Worm (Caenorhabditis elegans) whole organism, young adult: ENCODE measurements around the gene str-3.

Experiments used
- B0336.3 ChIP-seq: fragments of 200-800 bp; sonication (Bioruptor generic); IDR thresholded peaks from 2 replicates; pipeline ENCODE4 v1.3.6; 2022; ENCODE audit warnings: missing genetic modification characterization, missing compliant biosample characterization
- C17E4.6 ChIP-seq: fragments of 200-800 bp; sonication (Bioruptor generic); IDR thresholded peaks from 2 replicates; pipeline ENCODE4 v1.3.6; 2022; ENCODE audit warnings: missing genetic modification reagents, missing genetic modification characterization, missing compliant biosample characterization
- F10E7.11 ChIP-seq: sonication (generic microtip); optimal IDR thresholded peaks from 2 replicates; lab custom pipeline; 2017; ENCODE audit warnings: mild to moderate bottlenecking, missing genetic modification characterization, moderate library complexity, missing compliant biosample characterization
- F49E8.2 ChIP-seq: sonication (generic microtip); optimal IDR thresholded peaks from 3 replicates; lab custom pipeline; 2017; ENCODE audit warnings: missing genetic modification characterization, mild to moderate bottlenecking, missing compliant biosample characterization, antibody characterized with exemption, moderate library complexity; ENCODE audit not compliant: insufficient read depth
- F55B11.4 ChIP-seq: sonication (generic microtip); optimal IDR thresholded peaks from 2 replicates; lab custom pipeline; 2016; ENCODE audit warnings: missing compliant biosample characterization, missing genetic modification characterization, borderline replicate concordance; ENCODE audit not compliant: insufficient read depth
- F57C9.4 ChIP-seq: sonication (generic microtip); optimal IDR thresholded peaks from 2 replicates; lab custom pipeline; 2017; ENCODE audit warnings: mild to moderate bottlenecking, missing genetic modification characterization, missing compliant biosample characterization
- T26A5.8 ChIP-seq: sonication (generic microtip); optimal IDR thresholded peaks from 2 replicates; lab custom pipeline; 2016; ENCODE audit warnings: missing genetic modification characterization, missing compliant biosample characterization
- Y53G8AR.9 ChIP-seq: fragments of 200-800 bp; sonication (Bioruptor generic); conservative IDR thresholded peaks from 2 replicates; pipeline ENCODE4 v1.3.6; 2022; ENCODE audit warnings: missing genetic modification reagents, missing genetic modification characterization, missing compliant biosample characterization
- Y56A3A.18 ChIP-seq: fragments of 200-800 bp; sonication (Bioruptor generic); IDR thresholded peaks from 2 replicates; pipeline ENCODE4 v1.3.6; 2022; ENCODE audit warnings: missing genetic modification reagents, missing genetic modification characterization, missing compliant biosample characterization
- Y67H2A.10 ChIP-seq: fragments of 200-800 bp; sonication (Bioruptor generic); conservative IDR thresholded peaks from 2 replicates; pipeline ENCODE4 v1.3.6; 2022; ENCODE audit warnings: missing genetic modification reagents, missing genetic modification characterization, missing compliant biosample characterization
- ZK185.1 ChIP-seq: sonication (generic microtip); optimal IDR thresholded peaks from 2 replicates; lab custom pipeline; 2016; ENCODE audit warnings: mild to moderate bottlenecking, missing genetic modification characterization, missing compliant biosample characterization; ENCODE audit not compliant: poor library complexity, severe bottlenecking
- ama-1 ChIP-seq, 3 experiments: fragments of 150-350 bp in 1 of 3; sonication (generic microtip) in 2 of 3; optimal IDR thresholded peaks; 2 replicates each; lab custom pipeline; 2014 to 2018; ENCODE audit warnings: missing biosample characterization in 2 of 3, missing genetic modification characterization in 2 of 3, missing genetic modification reagents in 2 of 3
- atf-7 ChIP-seq: sonication (generic microtip); optimal IDR thresholded peaks from 2 replicates; lab custom pipeline; 2017; ENCODE audit warnings: mild to moderate bottlenecking, missing genetic modification characterization, missing compliant biosample characterization
- athp-1 ChIP-seq: sonication (generic microtip); optimal IDR thresholded peaks from 2 replicates; lab custom pipeline; 2017; ENCODE audit warnings: mild to moderate bottlenecking, missing genetic modification characterization, missing compliant biosample characterization
- attf-3 ChIP-seq: fragments of 200-800 bp; sonication (Bioruptor generic); conservative IDR thresholded peaks from 2 replicates; pipeline ENCODE4 v1.3.6; 2022; ENCODE audit warnings: missing genetic modification reagents, missing genetic modification characterization, missing compliant biosample characterization
- attf-5 ChIP-seq: fragments of 200-800 bp; sonication (Bioruptor generic); optimal IDR thresholded peaks from 2 replicates; lab custom pipeline; 2018; ENCODE audit warnings: mild to moderate bottlenecking, missing genetic modification characterization, missing compliant biosample characterization
- bed-1 ChIP-seq: fragments of 200-800 bp; sonication (Bioruptor generic); IDR thresholded peaks from 2 replicates; pipeline ENCODE4 v1.3.6; 2022; ENCODE audit warnings: missing genetic modification reagents, missing genetic modification characterization, missing compliant biosample characterization
- cebp-2 ChIP-seq: fragments of 200-800 bp; sonication (Bioruptor generic); IDR thresholded peaks from 2 replicates; pipeline ENCODE4 v1.3.6; 2022; ENCODE audit warnings: missing genetic modification characterization, missing compliant biosample characterization
- ceh-100 ChIP-seq: fragments of 200-800 bp; sonication (Bioruptor generic); IDR thresholded peaks from 2 replicates; pipeline ENCODE4 v1.3.6; 2022; ENCODE audit warnings: missing genetic modification reagents, missing genetic modification characterization, missing compliant biosample characterization
- ceh-91 ChIP-seq: fragments of 200-800 bp; sonication (Bioruptor generic); IDR thresholded peaks from 2 replicates; pipeline ENCODE4 v1.3.6; 2022; ENCODE audit warnings: missing genetic modification reagents, missing genetic modification characterization, missing compliant biosample characterization
- chd-7 ChIP-seq: sonication (generic microtip); optimal IDR thresholded peaks from 2 replicates; lab custom pipeline; 2016; ENCODE audit warnings: mild to moderate bottlenecking, missing genetic modification characterization, moderate library complexity, missing compliant biosample characterization
- efl-1 ChIP-seq: fragments of 150-350 bp; optimal IDR thresholded peaks from 2 replicates; lab custom pipeline; 2014; ENCODE audit warnings: missing biosample characterization, missing genetic modification reagents, missing genetic modification characterization
- egrh-3 ChIP-seq: fragments of 200-800 bp; sonication (Bioruptor generic); IDR thresholded peaks from 2 replicates; pipeline ENCODE4 v1.3.6; 2022; ENCODE audit warnings: missing genetic modification reagents, missing genetic modification characterization, missing compliant biosample characterization
- fkh-3 ChIP-seq: sonication (generic microtip); optimal IDR thresholded peaks from 2 replicates; lab custom pipeline; 2016; ENCODE audit warnings: mild to moderate bottlenecking, missing genetic modification characterization, missing compliant biosample characterization
- him-1 ChIP-seq: sonication (generic microtip); optimal IDR thresholded peaks from 2 replicates; lab custom pipeline; 2016; ENCODE audit warnings: missing genotype, missing genetic modification reagents, missing genetic modification characterization, missing compliant biosample characterization
- hrde-1 ChIP-seq: sonication (generic microtip); optimal IDR thresholded peaks from 2 replicates; lab custom pipeline; 2016; ENCODE audit warnings: missing genetic modification characterization, mild to moderate bottlenecking, missing compliant biosample characterization, moderate library complexity, missing genotype, missing genetic modification reagents, borderline replicate concordance
- hsf-1 ChIP-seq: fragments of 200-800 bp; sonication (Bioruptor generic); IDR thresholded peaks from 2 replicates; pipeline ENCODE4 v1.3.6; 2022; ENCODE audit warnings: missing genetic modification reagents, missing genetic modification characterization, missing compliant biosample characterization
- let-607 ChIP-seq, 2 experiments: fragments of 200-800 bp in 1 of 2; sonication (Bioruptor generic) in 1 of 2; sonication (generic microtip) in 1 of 2; optimal IDR thresholded peaks; 2 replicates each; lab custom pipeline; 2016 to 2018; ENCODE audit warnings: mild to moderate bottlenecking in 2 of 2, missing compliant biosample characterization in 2 of 2, missing genetic modification characterization in 2 of 2, moderate library complexity in 2 of 2, missing genotype in 1 of 2
- lin-26 ChIP-seq: fragments of 200-800 bp; sonication (Bioruptor generic); IDR thresholded peaks from 2 replicates; pipeline ENCODE4 v1.3.6; 2022; ENCODE audit warnings: missing genetic modification reagents, missing genetic modification characterization, missing compliant biosample characterization
- lin-35 ChIP-seq, 3 experiments: fragments of 150-350 bp in 2 of 3; sonication (generic microtip) in 1 of 3; optimal IDR thresholded peaks; 2 replicates each; lab custom pipeline; 2014 to 2018; ENCODE audit warnings: missing biosample characterization in 3 of 3, missing genetic modification characterization in 3 of 3, missing genetic modification reagents in 3 of 3
- lin-40 ChIP-seq: sonication (generic microtip); optimal IDR thresholded peaks from 2 replicates; lab custom pipeline; 2016; ENCODE audit warnings: missing genetic modification characterization, mild to moderate bottlenecking, missing compliant biosample characterization, missing genotype, missing genetic modification reagents
- lir-1 ChIP-seq: fragments of 200-800 bp; sonication (Bioruptor generic); conservative IDR thresholded peaks from 2 replicates; pipeline ENCODE4 v1.3.6; 2022; ENCODE audit warnings: missing genetic modification reagents, missing genetic modification characterization, missing compliant biosample characterization
- lsl-1 ChIP-seq: fragments of 200-800 bp; sonication (Bioruptor generic); optimal IDR thresholded peaks from 2 replicates; lab custom pipeline; 2018; ENCODE audit warnings: mild to moderate bottlenecking, missing genetic modification characterization, moderate library complexity, missing compliant biosample characterization
- madf-10 ChIP-seq: sonication (generic microtip); optimal IDR thresholded peaks from 2 replicates; lab custom pipeline; 2016; ENCODE audit warnings: mild to moderate bottlenecking, missing genetic modification characterization, missing compliant biosample characterization
- madf-3 ChIP-seq: fragments of 200-800 bp; sonication (Bioruptor generic); IDR thresholded peaks from 2 replicates; pipeline ENCODE4 v1.3.6; 2022; ENCODE audit warnings: missing genetic modification reagents, missing genetic modification characterization, missing compliant biosample characterization
- nfya-1 ChIP-seq: sonication (generic microtip); optimal IDR thresholded peaks from 2 replicates; lab custom pipeline; 2017; ENCODE audit warnings: antibody characterized with exemption, missing compliant biosample characterization, missing genetic modification characterization, borderline replicate concordance; ENCODE audit not compliant: insufficient read depth
- pha-4 ChIP-seq: fragments of 150-350 bp; sonication (generic microtip); optimal IDR thresholded peaks from 2 replicates; lab custom pipeline; 2014; ENCODE audit warnings: missing biosample characterization, missing genetic modification reagents, missing genetic modification characterization
- snpc-3.4 ChIP-seq: sonication (generic microtip); optimal IDR thresholded peaks from 2 replicates; lab custom pipeline; 2017; ENCODE audit warnings: missing genetic modification characterization, mild to moderate bottlenecking, missing compliant biosample characterization, antibody characterized with exemption, moderate library complexity, missing genotype, missing genetic modification reagents
- somi-1 ChIP-seq: fragments of 200-800 bp; sonication (Bioruptor generic); optimal IDR thresholded peaks from 2 replicates; lab custom pipeline; 2018; ENCODE audit warnings: mild to moderate bottlenecking, missing genetic modification characterization, missing compliant biosample characterization
- tbp1 ChIP-seq: fragments of 200-800 bp; sonication (Bioruptor generic); optimal IDR thresholded peaks from 2 replicates; lab custom pipeline; 2018; ENCODE audit warnings: mild to moderate bottlenecking, missing genetic modification characterization, missing compliant biosample characterization
- tbx-9 ChIP-seq: sonication (generic microtip); optimal IDR thresholded peaks from 2 replicates; lab custom pipeline; 2016; ENCODE audit warnings: borderline replicate concordance, missing genetic modification characterization, inconsistent platforms, missing compliant biosample characterization
- tlf-1 ChIP-seq: fragments of 200-800 bp; sonication (Bioruptor generic); optimal IDR thresholded peaks from 2 replicates; lab custom pipeline; 2018; ENCODE audit warnings: mild to moderate bottlenecking, missing genetic modification characterization, missing compliant biosample characterization
- unc-130 ChIP-seq: sonication (generic microtip); optimal IDR thresholded peaks from 2 replicates; lab custom pipeline; 2016; ENCODE audit warnings: missing genetic modification reagents, missing genetic modification characterization, missing compliant biosample characterization
- xnd-1 ChIP-seq: sonication (generic microtip); optimal IDR thresholded peaks from 2 replicates; lab custom pipeline; 2016; ENCODE audit warnings: missing genotype, missing genetic modification reagents, missing genetic modification characterization, missing compliant biosample characterization
- ztf-25 ChIP-seq: fragments of 200-800 bp; sonication (Bioruptor generic); IDR thresholded peaks from 2 replicates; pipeline ENCODE4 v1.3.6; 2022; ENCODE audit warnings: missing genetic modification reagents, missing genetic modification characterization, missing compliant biosample characterization
- ztf-26 ChIP-seq: sonication (generic microtip); optimal IDR thresholded peaks from 2 replicates; lab custom pipeline; 2017; ENCODE audit warnings: missing genetic modification characterization, missing compliant biosample characterization

str-3 gene

DNA sequence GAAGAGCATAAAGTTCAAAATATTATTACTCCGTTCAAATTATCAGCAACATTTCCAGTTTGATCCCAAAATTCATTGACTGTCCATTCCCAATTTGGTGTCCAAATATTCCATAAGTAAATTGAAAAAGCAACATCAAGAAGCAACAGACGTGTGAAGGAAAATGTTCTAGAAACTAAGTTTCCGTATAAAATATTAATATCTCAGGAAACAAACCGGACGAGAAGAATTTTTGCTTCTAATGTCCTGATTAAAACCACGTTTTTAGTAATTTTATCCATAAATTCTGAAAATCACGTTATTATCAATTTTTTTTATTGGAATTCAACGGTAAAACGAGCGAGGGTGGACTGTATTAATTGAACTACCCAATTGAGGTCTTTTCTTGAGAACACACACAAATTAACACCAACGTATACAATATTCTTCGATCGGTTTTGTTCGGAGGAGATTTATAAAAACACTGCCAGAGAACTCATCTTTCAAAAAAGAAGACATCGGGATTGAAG is 46.8 kb upstream of the str-3 start, which contains the start of gene pigq-1 (continued):
- TF ChIP-seq atf-7 (tag; lab: Kevin White, UChicago) (peak; percentile 71), tlf-1 (GFP tag; lab: Kevin White, UChicago) (peak; percentile 80), B0336.3 (GFP tag; lab: Robert Waterston, UW) (peak; percentile 81; the same call in 1 of the 2 replicates), F49E8.2 (tag; lab: Kevin White, UChicago) (peak; percentile 86), ztf-25 (GFP tag; lab: Robert Waterston, UW) (no peak), unc-130 (GFP tag; lab: Kevin White, UChicago) (peak; percentile 12), ztf-26 (tag; lab: Kevin White, UChicago) (peak; percentile 39), cebp-2 (GFP tag; lab: Robert Waterston, UW) (no peak), tbp1 (GFP tag; lab: Kevin White, UChicago) (peak; percentile 34), Y67H2A.10 (GFP tag; lab: Robert Waterston, UW) (no peak), fkh-3 (tag; lab: Kevin White, UChicago) (peak; percentile 86), chd-7 (tag; lab: Kevin White, UChicago) (peak; percentile 52), egrh-3 (GFP tag; lab: Robert Waterston, UW) (no peak), somi-1 (GFP tag; lab: Kevin White, UChicago) (peak; percentile 14), bed-1 (GFP tag; lab: Robert Waterston, UW) (no peak), let-607 (tag; optimal IDR thresholded peaks at IDR 0.05; lab: Kevin White, UChicago) (peak in 1 of 2 experiments; percentile 34), athp-1 (peak; percentile 52), C17E4.6 (GFP tag; lab: Robert Waterston, UW) (0 out of 2 replicates have a peak, but pooled peaks have one; percentile 6), ama-1 (optimal IDR thresholded peaks at IDR 0.05; lab: Kevin White, UChicago) (peak; percentile 90), ama-1 (GFP tag; optimal IDR thresholded peaks at IDR 0.05; lab: Kevin White, UChicago) (no peak), snpc-3.4 (peak; percentile 68), F55B11.4 (tag; lab: Kevin White, UChicago) (no peak), lin-26 (GFP tag; lab: Robert Waterston, UW) (peak; percentile 63), attf-3 (no peak), efl-1 (GFP tag; lab: Kevin White, UChicago) (no peak), tbx-9 (tag; lab: Kevin White, UChicago) (no peak), lir-1 (GFP tag; lab: Robert Waterston, UW) (no peak), Y53G8AR.9 (GFP tag; lab: Robert Waterston, UW) (peak; percentile 84), lsl-1 (GFP tag; lab: Kevin White, UChicago) (peak; percentile 4), ZK185.1 (tag; lab: Kevin White, UChicago) (peak; percentile 83), hsf-1 (GFP tag; lab: Robert Waterston, UW) (0 out of 2 replicates have a peak, but pooled peaks have one; percentile 67), T26A5.8 (peak; percentile 21), madf-10 (peak; percentile 33), F10E7.11 (tag; lab: Kevin White, UChicago) (peak; percentile 37), pha-4 (tag; lab: Kevin White, UChicago) (no peak), Y56A3A.18 (GFP tag; lab: Robert Waterston, UW) (peak; percentile 71; the same call in 1 of the 2 replicates), lin-40 (tag; lab: Kevin White, UChicago) (peak; percentile 38), him-1 (tag; lab: Kevin White, UChicago) (peak; percentile 56), ceh-100 (GFP tag; lab: Robert Waterston, UW) (0 out of 2 replicates have a peak, but pooled peaks have one; percentile 25), lin-35 (GFP tag; optimal IDR thresholded peaks at IDR 0.05; lab: Kevin White, UChicago) (peak in 2 of 3 experiments; percentile 23 to 58), ceh-91 (GFP tag; lab: Robert Waterston, UW) (no peak), xnd-1 (tag; lab: Kevin White, UChicago) (peak; percentile 28), F57C9.4 (tag; lab: Kevin White, UChicago) (peak; percentile 80), nfya-1 (tag; lab: Kevin White, UChicago) (no peak), hrde-1 (peak; percentile 90), attf-5 (GFP tag; lab: Kevin White, UChicago) (peak; percentile 47), madf-3 (GFP tag; lab: Robert Waterston, UW) (no peak)
